Fruit fly (Drosophila melanogaster) whole organism, embryonic: ENCODE measurements around the gene tst.
A peak's percentile ranks its signal among the peaks of the same experiment; 100 is the strongest.

Experiments used
- Adf1 ChIP-seq: fragments of 200-800 bp; sonication (Bioruptor generic); IDR thresholded peaks from 2 replicates; pipeline ENCODE4 v1.3.6; 2022; ENCODE audit warnings: missing biosample characterization, missing genetic modification characterization
- Atf-2 ChIP-seq: fragments of 200-800 bp; sonication (Bioruptor generic); optimal IDR thresholded peaks from 2 replicates; lab custom pipeline; 2016; ENCODE audit warnings: missing biosample characterization, missing genetic modification characterization
- Atf6 ChIP-seq: fragments of 200-800 bp; sonication (Bioruptor generic); IDR thresholded peaks from 2 replicates; pipeline ENCODE4 v1.3.6; 2022; ENCODE audit warnings: missing biosample characterization, missing genetic modification characterization
- CG1024 ChIP-seq: fragments of 200-800 bp; sonication (Bioruptor generic); IDR thresholded peaks from 2 replicates; pipeline ENCODE4 v1.3.6; 2022; ENCODE audit warnings: missing biosample characterization, missing genetic modification characterization
- CG10565 ChIP-seq: fragments of 200-800 bp; sonication (Bioruptor generic); optimal IDR thresholded peaks from 3 replicates; lab custom pipeline; 2016; ENCODE audit warnings: missing biosample characterization, mild to moderate bottlenecking, missing genetic modification characterization
- CG12299 ChIP-seq: fragments of 200-800 bp; sonication (Bioruptor generic); optimal IDR thresholded peaks from 2 replicates; lab custom pipeline; 2018; ENCODE audit warnings: missing biosample characterization, mild to moderate bottlenecking, missing genetic modification characterization
- CG1233 ChIP-seq: fragments of 200-800 bp; sonication (Bioruptor generic); optimal IDR thresholded peaks from 4 replicates; lab custom pipeline; 2018; ENCODE audit warnings: missing biosample characterization, mild to moderate bottlenecking, missing genetic modification characterization
- CG1603 ChIP-seq: fragments of 200-800 bp; sonication (Bioruptor generic); optimal IDR thresholded peaks from 2 replicates; lab custom pipeline; 2019; ENCODE audit warnings: missing biosample characterization, mild to moderate bottlenecking, missing genetic modification characterization, moderate library complexity
- CG16779 ChIP-seq: fragments of 200-800 bp; sonication (Bioruptor generic); IDR thresholded peaks from 2 replicates; pipeline ENCODE4 v1.3.6; 2022; ENCODE audit warnings: missing biosample characterization, missing genetic modification characterization
- CG17385 ChIP-seq: fragments of 200-800 bp; sonication (Bioruptor generic); optimal IDR thresholded peaks from 3 replicates; lab custom pipeline; 2018; ENCODE audit warnings: missing biosample characterization, mild to moderate bottlenecking, missing genetic modification characterization
- CG2116 ChIP-seq: fragments of 200-800 bp; sonication (Bioruptor generic); optimal IDR thresholded peaks from 3 replicates; lab custom pipeline; 2018; ENCODE audit warnings: missing biosample characterization, mild to moderate bottlenecking, missing genetic modification characterization
- CG2129 ChIP-seq: fragments of 200-800 bp; sonication (Bioruptor generic); IDR thresholded peaks from 2 replicates; pipeline ENCODE4 v1.3.6; 2022; ENCODE audit warnings: missing biosample characterization, missing genetic modification characterization; ENCODE audit not compliant: partially characterized antibody
- CG2202 ChIP-seq: fragments of 200-800 bp; sonication (Bioruptor generic); optimal IDR thresholded peaks from 2 replicates; lab custom pipeline; 2018; ENCODE audit warnings: missing biosample characterization, mild to moderate bottlenecking, missing genetic modification characterization
- CG2678 ChIP-seq: fragments of 200-800 bp; sonication (Bioruptor generic); optimal IDR thresholded peaks from 3 replicates; lab custom pipeline; 2019; ENCODE audit warnings: missing biosample characterization, mild to moderate bottlenecking, missing genetic modification characterization, moderate library complexity
- CG42726 ChIP-seq: fragments of 200-800 bp; sonication (Bioruptor generic); IDR thresholded peaks from 2 replicates; pipeline ENCODE4 v1.3.6; 2022; ENCODE audit warnings: missing biosample characterization, missing genetic modification characterization; ENCODE audit not compliant: partially characterized antibody
- CG43689 ChIP-seq: fragments of 200-800 bp; sonication (Bioruptor generic); IDR thresholded peaks from 2 replicates; pipeline ENCODE4 v1.3.6; 2022; ENCODE audit warnings: missing biosample characterization, missing genetic modification characterization
- CG4404 ChIP-seq: fragments of 200-800 bp; sonication (Bioruptor generic); IDR thresholded peaks from 2 replicates; pipeline ENCODE4 v1.3.6; 2022; ENCODE audit warnings: missing biosample characterization, missing genetic modification characterization
- CG4820 ChIP-seq: fragments of 200-800 bp; sonication (Bioruptor generic); optimal IDR thresholded peaks from 3 replicates; lab custom pipeline; 2016; ENCODE audit warnings: missing biosample characterization, missing genetic modification characterization
- CG6254 ChIP-seq: fragments of 200-800 bp; sonication (Bioruptor generic); optimal IDR thresholded peaks from 3 replicates; lab custom pipeline; 2017; ENCODE audit warnings: mild to moderate bottlenecking, missing biosample characterization, missing genetic modification reagents, missing genetic modification characterization
- CG6765 ChIP-seq: fragments of 200-800 bp; sonication (Bioruptor generic); optimal IDR thresholded peaks from 3 replicates; lab custom pipeline; 2017; ENCODE audit warnings: missing biosample characterization, mild to moderate bottlenecking, missing genetic modification characterization
- CG6791 ChIP-seq: fragments of 200-800 bp; sonication (Bioruptor generic); IDR thresholded peaks from 3 replicates; pipeline ENCODE4 v1.3.6; 2022; ENCODE audit warnings: missing biosample characterization, missing genetic modification characterization; ENCODE audit not compliant: partially characterized antibody
- CG7786 ChIP-seq: fragments of 200-800 bp; sonication (Bioruptor generic); optimal IDR thresholded peaks from 2 replicates; lab custom pipeline; 2016; ENCODE audit warnings: missing biosample characterization, missing genetic modification characterization
- CG8765 ChIP-seq: fragments of 200-800 bp; sonication (Bioruptor generic); IDR thresholded peaks from 2 replicates; pipeline ENCODE4 v1.3.6; 2022; ENCODE audit warnings: missing biosample characterization, missing genetic modification characterization
- D19A ChIP-seq: fragments of 200-800 bp; optimal IDR thresholded peaks from 3 replicates; lab custom pipeline; 2019; ENCODE audit warnings: missing biosample characterization, mild to moderate bottlenecking, missing genetic modification characterization, moderate library complexity
- Dek ChIP-seq: fragments of 200-800 bp; sonication (Bioruptor generic); optimal IDR thresholded peaks from 3 replicates; lab custom pipeline; 2019; ENCODE audit warnings: missing biosample characterization, mild to moderate bottlenecking, missing genetic modification characterization, moderate library complexity
- HmgD ChIP-seq: fragments of 200-800 bp; sonication (Bioruptor generic); optimal IDR thresholded peaks from 3 replicates; lab custom pipeline; 2016; ENCODE audit warnings: missing biosample characterization, missing genetic modification characterization
- Hmr ChIP-seq: fragments of 200-800 bp; sonication (Bioruptor generic); optimal IDR thresholded peaks from 3 replicates; lab custom pipeline; 2017; ENCODE audit warnings: mild to moderate bottlenecking, missing biosample characterization, missing genetic modification reagents, missing genetic modification characterization
- Hr39 ChIP-seq: fragments of >200 bp; optimal IDR thresholded peaks from 2 replicates; lab custom pipeline; 2017
- MESR4 ChIP-seq: fragments of 200-800 bp; sonication (Bioruptor generic); optimal IDR thresholded peaks from 2 replicates; lab custom pipeline; 2018; ENCODE audit warnings: missing biosample characterization, mild to moderate bottlenecking, missing genetic modification characterization, moderate library complexity
- Myb ChIP-seq: fragments of 200-800 bp; sonication (Bioruptor generic); optimal IDR thresholded peaks from 2 replicates; lab custom pipeline; 2016; ENCODE audit warnings: missing biosample characterization, missing genetic modification characterization
- Nf-YB ChIP-seq: fragments of 200-800 bp; sonication (Bioruptor generic); optimal IDR thresholded peaks from 3 replicates; lab custom pipeline; 2019; ENCODE audit warnings: missing biosample characterization, mild to moderate bottlenecking, missing genetic modification characterization, moderate library complexity
- Nf-YC ChIP-seq: fragments of 200-800 bp; optimal IDR thresholded peaks from 3 replicates; lab custom pipeline; 2019; ENCODE audit warnings: missing biosample characterization, mild to moderate bottlenecking, missing genetic modification characterization, moderate library complexity
- Ptx1 ChIP-seq: fragments of 200-800 bp; sonication (Bioruptor generic); IDR thresholded peaks from 2 replicates; pipeline ENCODE4 v1.3.6; 2022; ENCODE audit warnings: missing biosample characterization, missing genetic modification characterization
- ash1 ChIP-seq: fragments of 200-800 bp; sonication (Bioruptor generic); optimal IDR thresholded peaks from 2 replicates; lab custom pipeline; 2018; ENCODE audit warnings: missing biosample characterization, mild to moderate bottlenecking, missing genetic modification characterization
- cad ChIP-seq: fragments of >200 bp; optimal IDR thresholded peaks from 2 replicates; lab custom pipeline; 2017; ENCODE audit warnings: missing biosample characterization, missing genetic modification characterization
- crol ChIP-seq: fragments of 200-800 bp; sonication (Bioruptor generic); IDR thresholded peaks from 2 replicates; pipeline ENCODE4 v1.3.6; 2022; ENCODE audit warnings: missing biosample characterization, missing genetic modification characterization
- crp ChIP-seq, 2 experiments: fragments of 200-800 bp; sonication (Bioruptor generic); optimal IDR thresholded peaks; 2 replicates in 1 of 2; 3 replicates in 1 of 2; lab custom pipeline; 2017; ENCODE audit warnings: missing biosample characterization in 2 of 2, missing genetic modification characterization in 2 of 2, mild to moderate bottlenecking in 1 of 2, moderate library complexity in 1 of 2
- ems ChIP-seq: fragments of 200-800 bp; sonication (Bioruptor generic); optimal IDR thresholded peaks from 3 replicates; lab custom pipeline; 2016; ENCODE audit warnings: missing biosample characterization, missing genetic modification characterization
- fu2 ChIP-seq: fragments of 200-800 bp; sonication (Bioruptor generic); optimal IDR thresholded peaks from 2 replicates; lab custom pipeline; 2016; ENCODE audit warnings: missing biosample characterization, missing genetic modification characterization
- hbn ChIP-seq: fragments of 200-800 bp; sonication (Bioruptor generic); IDR thresholded peaks from 2 replicates; pipeline ENCODE4 v1.3.6; 2022; ENCODE audit warnings: missing biosample characterization, missing genetic modification characterization; ENCODE audit not compliant: partially characterized antibody
- ken ChIP-seq: fragments of 200-800 bp; sonication (Bioruptor generic); IDR thresholded peaks from 3 replicates; pipeline ENCODE4 v1.3.6; 2022; ENCODE audit warnings: missing biosample characterization, missing genetic modification characterization
- lilli ChIP-seq: fragments of 200-800 bp; sonication (Bioruptor generic); optimal IDR thresholded peaks from 3 replicates; lab custom pipeline; 2016; ENCODE audit warnings: missing biosample characterization, missing genetic modification characterization
- org-1 ChIP-seq: fragments of 200-800 bp; sonication (Bioruptor generic); optimal IDR thresholded peaks from 2 replicates; lab custom pipeline; 2017; ENCODE audit warnings: missing biosample characterization, missing genetic modification characterization
- prd ChIP-seq, 3 experiments: fragments of >200 bp in 2 of 3; fragments of 200-800 bp in 1 of 3; sonication (Bioruptor generic) in 1 of 3; optimal IDR thresholded peaks in 2 of 3; IDR thresholded peaks in 1 of 3; 2 replicates in 2 of 3; 3 replicates in 1 of 3; pipeline versions ENCODE4 v1.3.6 to Lab custom; 2017 to 2022; ENCODE audit warnings: missing biosample characterization in 1 of 3, missing genetic modification characterization in 1 of 3
- pzg ChIP-seq: fragments of 200-800 bp; sonication (Bioruptor generic); optimal IDR thresholded peaks from 3 replicates; lab custom pipeline; 2018; ENCODE audit warnings: missing biosample characterization, mild to moderate bottlenecking, missing genetic modification characterization, moderate library complexity
- run ChIP-seq: fragments of 200-800 bp; sonication (Bioruptor generic); optimal IDR thresholded peaks from 3 replicates; lab custom pipeline; 2018; ENCODE audit warnings: missing biosample characterization, mild to moderate bottlenecking, missing genetic modification characterization
- slou ChIP-seq: fragments of 200-800 bp; sonication (Bioruptor generic); optimal IDR thresholded peaks from 3 replicates; lab custom pipeline; 2016; ENCODE audit warnings: missing biosample characterization, missing genetic modification characterization
- tx ChIP-seq: fragments of 200-800 bp; sonication (Bioruptor generic); optimal IDR thresholded peaks from 2 replicates; lab custom pipeline; 2016; ENCODE audit warnings: missing biosample characterization, missing genetic modification characterization
- unc-4 ChIP-seq: fragments of 200-800 bp; sonication (Bioruptor generic); IDR thresholded peaks from 2 replicates; pipeline ENCODE4 v1.3.6; 2022; ENCODE audit warnings: missing biosample characterization, missing genetic modification characterization; ENCODE audit not compliant: partially characterized antibody
- unpg ChIP-seq: fragments of 200-800 bp; sonication (Bioruptor generic); optimal IDR thresholded peaks from 3 replicates; lab custom pipeline; 2018; ENCODE audit warnings: missing biosample characterization, mild to moderate bottlenecking, missing genetic modification characterization, moderate library complexity

The tst gene

dm6 chr3R:23726740-23727139 lies 45.9 kb downstream of the tst start (continued):
- TF ChIP-seq CG42726 (no peak), CG10565 (no peak), Atf6 (peak; percentile 91), CG2202 (tag; lab: Kevin White, UChicago) (no peak), Myb (GFP tag; lab: Kevin White, UChicago) (peak; percentile 42), tx (GFP tag; lab: Kevin White, UChicago) (peak; percentile 64), hbn (GFP tag; lab: Robert Waterston, UW) (no peak), CG4404 (GFP tag; lab: Robert Waterston, UW) (peak; percentile 57), Dek (tag; lab: Kevin White, UChicago) (peak; percentile 71), pzg (no peak), Atf-2 (GFP tag; lab: Kevin White, UChicago) (peak; percentile 29), CG7786 (GFP tag; lab: Kevin White, UChicago) (peak; percentile 76), ken (GFP tag; lab: Robert Waterston, UW) (peak; percentile 64; the same call in 1 of the 3 replicates), CG1233 (GFP tag; lab: Kevin White, UChicago) (peak; percentile 70), CG16779 (0 out of 2 replicates have a peak, but pooled peaks have one; percentile 64), cad (GFP tag; lab: Kevin White, UChicago) (no peak), fu2 (peak; percentile 65), unpg (GFP tag; lab: Kevin White, UChicago) (peak; percentile 82), Hmr (GFP tag; lab: Kevin White, UChicago) (peak; percentile 93), CG4820 (GFP tag; lab: Kevin White, UChicago) (peak; percentile 52), Nf-YC (peak; percentile 35), crol (GFP tag; lab: Robert Waterston, UW) (no peak), ash1 (GFP tag; lab: Kevin White, UChicago) (peak; percentile 41), D19A (tag; lab: Kevin White, UChicago) (peak; percentile 29), unc-4 (GFP tag; lab: Robert Waterston, UW) (no peak), CG6765 (GFP tag; lab: Kevin White, UChicago) (peak; percentile 79), CG2116 (peak; percentile 31), CG2129 (GFP tag; lab: Robert Waterston, UW) (no peak), ems (GFP tag; lab: Kevin White, UChicago) (peak; percentile 64), CG6791 (GFP tag; lab: Robert Waterston, UW) (no peak), Ptx1 (GFP tag; lab: Robert Waterston, UW) (peak; percentile 86), CG8765 (GFP tag; lab: Robert Waterston, UW) (no peak; the same call in 1 of the 2 replicates), CG1603 (tag; lab: Kevin White, UChicago) (peak; percentile 51), prd (optimal IDR thresholded peaks at IDR 0.05; lab: Kevin White, UChicago) (no peak), prd (GFP tag; IDR thresholded peaks at IDR 0.05; lab: Robert Waterston, UW) (peak; percentile 78), CG2678 (tag; lab: Kevin White, UChicago) (peak; percentile 90), Adf1 (GFP tag; lab: Robert Waterston, UW) (peak; percentile 68), CG1024 (GFP tag; lab: Robert Waterston, UW) (no peak; the same call in 1 of the 2 replicates), MESR4 (GFP tag; lab: Kevin White, UChicago) (no peak), CG43689 (GFP tag; lab: Robert Waterston, UW) (peak; percentile 40; the same call in 1 of the 2 replicates), slou (GFP tag; lab: Kevin White, UChicago) (peak; percentile 71), org-1 (peak; percentile 73), HmgD (GFP tag; lab: Kevin White, UChicago) (no peak), run (tag; lab: Kevin White, UChicago) (peak; percentile 60), CG17385 (GFP tag; lab: Kevin White, UChicago) (peak; percentile 72), Hr39 (no peak), crp (GFP tag; optimal IDR thresholded peaks at IDR 0.05; lab: Kevin White, UChicago) (peak in 1 of 2 experiments; percentile 8), Nf-YB (GFP tag; lab: Kevin White, UChicago) (peak; percentile 64), lilli (GFP tag; lab: Kevin White, UChicago) (peak; percentile 93), CG6254 (no peak), CG12299 (tag; lab: Kevin White, UChicago) (peak; percentile 37)
